Worm (Caenorhabditis elegans) whole organism, dauer: ENCODE data around the gene spe-44.

Experiments
- unc-62 ChIP-seq: sonication (generic microtip); optimal IDR thresholded peaks from 2 replicates; lab custom pipeline; 2017; ENCODE audit warnings: missing biosample characterization, missing genetic modification reagents, missing genetic modification characterization

The spe-44 gene

ce11 chrIV:12414601-12415000 lies 39.4 kb downstream of the spe-44 start:
- TF ChIP-seq unc-62 (GFP tag; lab: Kevin White, UChicago), result no peak

- TF ChIP-seq unc-62 (GFP tag; lab: Kevin White, UChicago), result no peak
Observed at ce11 chrIV:12410167-12410566, 43.8 kb downstream of the spe-44 start, which contains the start of gene acl-13. Gene acl-13, plus strand, starts transcription at chrIV:12410467.

- TF ChIP-seq unc-62 (GFP tag; lab: Kevin White, UChicago), result no peak
Observed at ce11 chrIV:12408625-12409024, 45.4 kb downstream of the spe-44 start, which contains the start of gene dsb-1. Gene dsb-1, plus strand, starts transcription at chrIV:12408925.

- TF ChIP-seq unc-62 (GFP tag; lab: Kevin White, UChicago), result no peak
Observed at ce11 chrIV:12404137-12404536, 49.9 kb downstream of the spe-44 start, which contains the start of gene gex-3. Gene gex-3, plus strand, starts transcription at chrIV:12404431.

ce11 chrIV:12403440-12403839 lies 50.6 kb downstream of the spe-44 start:
- TF ChIP-seq unc-62 (GFP tag; lab: Kevin White, UChicago), result no peak
